Worm (Caenorhabditis elegans): ENCODE measurements around the gene C01G6.9.
A peak's percentile ranks its signal among the peaks of the same experiment; 100 is the strongest.

The C01G6.9 gene

DNA sequence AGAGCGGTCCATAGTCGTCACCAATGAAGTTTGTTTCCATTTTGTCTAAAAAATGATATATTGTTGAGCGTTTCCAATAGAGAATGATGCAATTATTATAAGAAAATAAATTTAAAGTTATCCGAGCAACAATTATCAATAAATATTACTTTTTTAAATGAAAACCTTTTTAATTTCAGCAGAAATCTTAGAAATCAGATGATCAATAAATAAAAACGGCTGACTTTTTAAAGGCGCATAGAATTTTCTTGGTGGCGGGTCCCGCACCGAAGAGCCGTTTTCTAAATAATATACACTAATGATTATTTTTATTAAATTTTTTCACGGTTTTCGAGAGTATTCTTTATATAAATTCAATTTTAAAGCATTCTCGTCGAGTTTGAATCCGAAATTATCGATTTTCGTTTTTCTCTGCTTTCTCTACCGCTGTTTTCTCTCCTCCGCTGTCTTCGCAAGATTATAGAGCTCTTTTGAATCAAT lies 27.3 kb upstream of the C01G6.9 start, which contains the start of gene rab-39 (continued):
- TF ChIP-seq jun-1 (tag; optimal IDR thresholded peaks at IDR 0.05) (no peak), nhr-11 (tag; optimal IDR thresholded peaks at IDR 0.05) (no peak), ces-1 (GFP tag; optimal IDR thresholded peaks at IDR 0.05) (peak; percentile 2), nhr-76 (tag; optimal IDR thresholded peaks at IDR 0.05) (no peak), lin-1 (GFP tag; IDR thresholded peaks at IDR 0.05) (no peak), T20F7.1 (GFP tag; optimal IDR thresholded peaks at IDR 0.05) (no peak), aly-2 (tag; optimal IDR thresholded peaks at IDR 0.05) (no peak), spr-1 (tag; optimal IDR thresholded peaks at IDR 0.05) (no peak), dve-1 (tag; optimal IDR thresholded peaks at IDR 0.05; ENCODE audit: insufficient read depth) (no peak), nhr-237 (tag; optimal IDR thresholded peaks at IDR 0.05) (no peak), mes-2 (tag; optimal IDR thresholded peaks at IDR 0.05; ENCODE audit: poor library complexity, severe bottlenecking) (peak; percentile 57), tag-97 (GFP tag; IDR thresholded peaks at IDR 0.05) (no peak), gei-8 (GFP tag; optimal IDR thresholded peaks at IDR 0.05) (no peak), mep-1 (tag; optimal IDR thresholded peaks at IDR 0.05) (peak; percentile 32), ztf-7 (tag; optimal IDR thresholded peaks at IDR 0.05) (no peak), fos-1 (tag; optimal IDR thresholded peaks at IDR 0.05) (no peak), ceh-82 (tag; optimal IDR thresholded peaks at IDR 0.05) (no peak), hif-1 (tag; optimal IDR thresholded peaks at IDR 0.05) (peak in 1 of 2 experiments; percentile 27), daf-19 (GFP tag; conservative IDR thresholded peaks at IDR 0.05) (no peak), lin-39 (tag; optimal IDR thresholded peaks at IDR 0.05) (no peak), dmd-8 (GFP tag; IDR thresholded peaks at IDR 0.05) (no peak), lin-38 (GFP tag; IDR thresholded peaks at IDR 0.05) (no peak)

DNA sequence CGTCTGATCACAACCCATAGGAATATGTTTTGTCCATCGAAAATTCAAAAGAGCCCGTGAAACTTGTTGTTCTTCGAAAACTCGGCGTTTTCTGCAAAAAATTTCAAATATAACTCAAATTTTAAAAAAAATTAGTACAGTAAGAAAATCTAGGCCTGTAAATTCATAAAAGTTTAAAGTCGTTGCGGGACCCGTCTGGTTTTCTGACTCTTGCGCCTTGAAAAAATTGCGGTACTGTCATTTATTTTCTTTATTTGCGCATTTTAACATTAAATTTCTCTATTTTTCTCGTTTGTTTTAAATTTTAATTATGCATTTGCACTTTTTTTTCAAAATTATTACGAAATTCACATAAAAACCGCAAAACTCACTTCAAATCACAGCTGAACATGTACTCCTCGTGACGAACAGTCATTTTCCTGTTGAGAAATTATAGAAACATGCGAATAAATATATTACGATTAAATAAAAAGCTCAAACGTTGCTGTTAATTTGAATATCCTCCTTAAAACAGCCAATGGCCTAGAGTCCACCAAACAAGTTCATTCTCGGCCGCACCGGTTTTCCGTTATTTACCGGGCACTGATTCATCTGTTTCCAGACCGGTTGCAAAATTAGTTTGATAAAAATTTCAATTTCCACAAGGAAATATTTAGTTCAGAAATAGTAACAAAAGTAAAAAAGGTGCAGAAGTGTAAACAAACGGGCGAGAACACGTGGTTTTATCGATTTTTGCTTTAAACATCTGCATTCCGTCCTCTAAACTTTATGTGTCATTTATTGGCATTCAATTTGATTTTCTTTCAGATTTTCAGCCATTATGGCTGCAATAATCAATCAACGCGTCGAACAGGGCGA lies 23.7 kb upstream of the C01G6.9 start, which contains the start of the genes csa-1 and wdfy-2:
TSS of gene csa-1 (minus strand) at position 669 of the 858 bp plus-strand sequence.
TSS of gene wdfy-2 (plus strand) at position 808 of the 858 bp plus-strand sequence.
- TF ChIP-seq R02D3.7 (tag; optimal IDR thresholded peaks at IDR 0.05) (no peak), snpc-4 (tag; optimal IDR thresholded peaks at IDR 0.05) (no peak), daf-8 (GFP tag; IDR thresholded peaks at IDR 0.05) (no peak), Y105C5A.15 (GFP tag; IDR thresholded peaks at IDR 0.05) (no peak), aly-2 (tag; optimal IDR thresholded peaks at IDR 0.05) (no peak), madf-9 (GFP tag; conservative IDR thresholded peaks at IDR 0.05) (no peak), hmg-1.1 (GFP tag; IDR thresholded peaks at IDR 0.05) (no peak), unc-130 (GFP tag; optimal IDR thresholded peaks at IDR 0.05) (no peak), T26A8.4 (GFP tag; IDR thresholded peaks at IDR 0.05) (no peak), mxl-2 (GFP tag; conservative IDR thresholded peaks at IDR 0.05) (no peak), lin-29 (GFP tag; IDR thresholded peaks at IDR 0.05) (no peak), tag-97 (GFP tag; IDR thresholded peaks at IDR 0.05) (no peak), nhr-41 (GFP tag; IDR thresholded peaks at IDR 0.05) (no peak), aha-1 (tag) (peak; percentile 74), nhr-11 (tag; optimal IDR thresholded peaks at IDR 0.05) (no peak), nhr-10 (tag; optimal IDR thresholded peaks at IDR 0.05) (no peak), dpl-1 (GFP tag; optimal IDR thresholded peaks at IDR 0.05) (peak; percentile 61), D1046.2 (GFP tag; IDR thresholded peaks at IDR 0.05) (no peak), ceh-82 (tag; optimal IDR thresholded peaks at IDR 0.05) (no peak), lsy-2 (tag; optimal IDR thresholded peaks at IDR 0.05) (peak in 1 of 2 experiments; percentile 23), Y5F2A.4 (GFP tag; optimal IDR thresholded peaks at IDR 0.05) (no peak), fos-1 (tag; optimal IDR thresholded peaks at IDR 0.05) (no peak), daf-16 (GFP tag; optimal IDR thresholded peaks at IDR 0.05) (no peak), daf-16 (tag; optimal IDR thresholded peaks at IDR 0.05) (no peak), mdt-29 (GFP tag; IDR thresholded peaks at IDR 0.05) (no peak), ceh-20 (GFP tag; IDR thresholded peaks at IDR 0.05) (no peak), ceh-32 (tag; optimal IDR thresholded peaks at IDR 0.05; ENCODE audit: poor library complexity) (no peak), pqm-1 (tag; optimal IDR thresholded peaks at IDR 0.05) (no peak), zag-1 (tag; optimal IDR thresholded peaks at IDR 0.05) (no peak), mxl-3 (GFP tag; optimal IDR thresholded peaks at IDR 0.05) (peak; percentile 26), daf-19 (GFP tag; conservative IDR thresholded peaks at IDR 0.05) (no peak), ces-1 (GFP tag; optimal IDR thresholded peaks at IDR 0.05) (no peak), nhr-102 (tag; optimal IDR thresholded peaks at IDR 0.05) (no peak), mes-2 (tag; optimal IDR thresholded peaks at IDR 0.05; ENCODE audit: poor library complexity, severe bottlenecking) (peak; percentile 66), F10B5.3 (tag; optimal IDR thresholded peaks at IDR 0.05) (no peak)
